Fruit fly (Drosophila melanogaster) Kc167 (cell line): ENCODE measurements around the gene Sidpn.

Experiments
- Myc ChIP-seq: fragments of >200 bp; optimal IDR thresholded peaks from 2 replicates; lab custom pipeline; 2017; ENCODE audit warnings: missing external identifiers
- Sin3A ChIP-seq: fragments of >200 bp; optimal IDR thresholded peaks from 2 replicates; lab custom pipeline; 2018; ENCODE audit warnings: missing external identifiers
- h ChIP-seq: fragments of >200 bp; optimal IDR thresholded peaks from 3 replicates; lab custom pipeline; 2018; ENCODE audit warnings: missing external identifiers
- insv ChIP-seq: fragments of >200 bp; optimal IDR thresholded peaks from 3 replicates; lab custom pipeline; 2018; ENCODE audit warnings: missing external identifiers
- psq ChIP-seq: fragments of >200 bp; optimal IDR thresholded peaks from 2 replicates; lab custom pipeline; 2017; ENCODE audit warnings: missing external identifiers
- ttk ChIP-seq: sonication (Bioruptor generic); optimal IDR thresholded peaks from 2 replicates; lab custom pipeline; 2017; ENCODE audit warnings: missing external identifiers

The Sidpn gene

DNA sequence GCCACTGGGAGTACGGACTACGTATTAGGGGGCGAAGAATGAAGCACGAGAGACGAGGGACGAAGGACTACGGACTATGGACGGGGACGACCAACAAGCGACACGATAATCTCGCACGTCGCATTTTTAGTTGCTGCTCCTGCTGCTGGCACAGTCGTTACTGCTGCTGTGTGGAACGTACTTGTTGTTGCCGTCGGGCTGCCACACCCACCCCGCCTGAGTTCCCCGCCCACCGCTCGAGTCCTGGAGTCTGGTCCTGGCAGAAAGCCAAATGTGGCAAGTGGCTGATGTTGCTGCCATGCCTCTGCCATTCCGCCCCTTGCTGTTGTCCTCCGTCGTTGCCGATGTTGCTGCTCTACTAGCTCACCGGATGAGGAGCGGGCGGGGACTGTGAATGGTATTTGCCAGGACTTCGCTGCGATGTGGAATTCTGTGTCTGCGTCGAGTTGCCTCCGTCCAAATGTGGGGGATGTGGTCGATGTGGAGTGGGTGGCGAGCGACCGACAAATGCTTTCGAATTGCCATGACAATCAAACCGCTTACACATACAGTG lies 14.7 kb upstream of the Sidpn start:
- TF ChIP-seq insv (lab: Kevin White, UChicago) = no peak
- no peak for TF ChIP-seq psq (lab: Kevin White, UChicago)
- TF ChIP-seq ttk (lab: Kevin White, UChicago) = no peak
- no peak for TF ChIP-seq Myc (lab: Kevin White, UChicago)
- no peak for TF ChIP-seq Sin3A (lab: Kevin White, UChicago)
- TF ChIP-seq h (lab: Kevin White, UChicago) = no peak

DNA sequence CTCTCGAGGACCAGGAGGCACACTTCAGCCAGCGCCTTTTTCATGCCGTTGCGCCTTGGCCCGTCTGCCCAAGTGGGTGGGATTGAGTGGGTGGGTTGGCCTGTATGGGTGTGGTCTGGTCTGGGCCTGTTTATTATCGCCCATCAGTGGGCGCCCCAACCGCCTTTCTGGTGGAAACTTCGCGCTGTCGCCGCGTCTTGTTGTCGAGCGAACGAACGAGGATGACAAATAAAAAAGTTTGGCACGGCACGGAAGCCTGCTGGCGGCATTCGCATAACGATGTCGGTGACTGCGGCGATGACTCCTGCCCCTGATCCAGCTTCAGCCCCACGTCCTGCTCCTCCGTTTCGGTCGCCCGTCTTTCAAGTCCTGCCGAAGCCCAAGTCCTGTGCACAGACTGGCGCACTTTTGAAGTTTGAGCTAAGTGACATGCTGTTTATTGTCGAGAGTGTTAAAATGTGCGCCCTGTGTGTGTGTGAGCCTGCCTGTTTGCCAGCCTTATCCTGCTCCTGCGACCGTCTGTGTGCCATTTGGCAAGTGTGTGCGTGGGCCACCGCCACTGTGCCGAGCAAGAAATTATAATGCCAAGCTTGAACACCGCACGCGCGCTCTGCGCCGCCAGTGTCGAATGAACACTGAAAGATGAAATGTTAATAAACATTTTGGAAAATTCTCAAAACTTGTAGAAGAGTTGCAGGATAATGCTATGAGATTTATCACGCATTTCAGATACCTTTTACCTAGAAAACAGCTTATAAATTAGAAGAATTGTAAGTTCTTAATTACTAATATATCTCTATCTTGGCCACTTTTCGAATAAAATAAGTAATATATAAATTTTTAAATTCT lies 13.3 kb upstream of the Sidpn start:
- TF ChIP-seq Sin3A (lab: Kevin White, UChicago) (no peak), ttk (lab: Kevin White, UChicago) (no peak), Myc (lab: Kevin White, UChicago) (no peak), h (lab: Kevin White, UChicago) (no peak), psq (lab: Kevin White, UChicago) (no peak), insv (lab: Kevin White, UChicago) (no peak)

DNA sequence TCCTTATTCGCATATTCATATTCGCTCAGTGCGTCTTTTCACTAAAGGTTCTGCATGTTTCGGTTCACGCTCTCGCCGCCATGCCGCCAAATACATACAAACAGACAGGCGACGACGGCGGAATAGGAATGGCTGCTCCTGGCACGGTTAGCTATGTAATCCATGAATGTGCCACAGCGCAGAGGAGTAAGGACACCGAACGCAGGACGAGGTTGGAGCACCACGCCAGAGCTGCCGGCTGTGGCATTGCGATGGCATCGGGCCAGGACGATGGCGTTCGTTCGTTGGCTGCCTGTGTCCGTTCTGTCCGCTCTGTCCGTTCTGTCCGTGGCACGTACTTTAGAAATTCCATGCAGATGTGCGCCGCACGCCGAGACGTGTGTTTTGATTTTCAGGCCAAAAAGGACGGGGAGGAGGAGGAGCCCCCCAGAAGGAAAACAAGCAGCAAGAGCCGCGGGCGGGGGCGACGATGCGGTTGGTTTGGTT lies 12.6 kb upstream of the Sidpn start:
- no peak for TF ChIP-seq Sin3A (lab: Kevin White, UChicago)
- TF ChIP-seq Myc (lab: Kevin White, UChicago) = no peak
- no peak for TF ChIP-seq insv (lab: Kevin White, UChicago)
- no peak for TF ChIP-seq h (lab: Kevin White, UChicago)
- TF ChIP-seq ttk (lab: Kevin White, UChicago) = no peak
- no peak for TF ChIP-seq psq (lab: Kevin White, UChicago)

DNA sequence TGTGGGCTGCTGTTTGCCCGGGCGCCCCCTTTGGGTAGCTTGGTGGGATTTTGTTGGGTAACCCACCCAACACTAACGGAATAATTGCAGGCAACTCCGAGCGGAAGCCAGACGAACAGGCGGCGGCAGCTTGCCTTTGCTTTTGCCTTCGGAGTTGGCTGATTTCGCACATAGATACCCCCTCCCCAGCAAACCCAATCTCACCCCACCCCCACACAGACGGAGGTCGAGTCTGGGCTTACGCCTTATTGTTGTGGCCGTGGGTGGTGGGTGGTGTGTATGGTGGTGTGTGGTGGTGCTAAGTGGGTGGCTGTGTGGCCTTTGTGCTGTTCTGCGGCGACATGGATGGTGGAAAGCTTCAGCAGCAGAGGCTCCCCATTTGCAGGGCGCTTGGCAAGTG lies 11.9 kb upstream of the Sidpn start:
- no peak for TF ChIP-seq insv (lab: Kevin White, UChicago)
- no peak for TF ChIP-seq psq (lab: Kevin White, UChicago)
- no peak for TF ChIP-seq Sin3A (lab: Kevin White, UChicago)
- TF ChIP-seq Myc (lab: Kevin White, UChicago) = no peak
- no peak for TF ChIP-seq h (lab: Kevin White, UChicago)
- TF ChIP-seq ttk (lab: Kevin White, UChicago) = no peak

DNA sequence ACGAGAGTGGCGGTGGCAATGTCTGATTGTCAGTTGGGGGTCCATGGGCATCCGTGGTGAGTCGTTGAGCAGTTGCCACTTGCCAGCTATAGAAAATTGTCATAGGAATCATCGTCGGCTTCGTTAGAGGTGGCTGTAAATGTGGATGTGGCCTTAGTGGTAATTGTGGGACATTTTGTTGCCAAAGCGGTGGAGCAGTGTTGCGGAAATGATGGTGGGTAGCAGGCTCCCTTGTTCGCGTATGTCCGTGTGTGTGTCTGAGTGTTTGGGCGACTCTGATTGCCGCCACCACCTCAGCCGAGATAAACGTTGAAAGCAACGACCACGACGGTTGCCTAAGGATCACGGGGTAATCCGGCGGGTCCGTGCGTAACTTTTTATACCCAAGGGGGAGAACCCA lies 10.4 kb upstream of the Sidpn start:
- no peak for TF ChIP-seq h (lab: Kevin White, UChicago)
- no peak for TF ChIP-seq Myc (lab: Kevin White, UChicago)
- TF ChIP-seq ttk (lab: Kevin White, UChicago) = no peak
- no peak for TF ChIP-seq Sin3A (lab: Kevin White, UChicago)
- no peak for TF ChIP-seq psq (lab: Kevin White, UChicago)
- TF ChIP-seq insv (lab: Kevin White, UChicago) = no peak

DNA sequence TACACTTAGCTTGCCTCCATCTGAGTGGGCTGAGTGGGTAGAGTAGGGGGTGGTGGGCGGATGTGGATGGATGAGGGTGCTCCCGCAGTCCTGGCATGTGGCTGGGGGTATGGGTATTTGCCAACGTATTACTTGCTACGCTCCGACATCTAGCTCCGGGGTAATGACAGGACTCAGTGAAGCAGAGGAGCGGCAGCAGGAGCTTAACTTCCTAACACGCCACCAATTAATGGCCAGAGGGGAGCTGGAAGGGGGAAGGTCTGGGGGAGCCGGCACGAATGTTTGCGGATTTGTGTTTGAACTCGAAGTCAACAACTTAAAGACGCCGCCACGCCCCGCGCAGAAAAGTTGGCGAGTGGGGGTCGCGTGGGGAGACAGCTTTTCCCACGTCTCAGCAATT lies 9.2 kb upstream of the Sidpn start:
- TF ChIP-seq insv (lab: Kevin White, UChicago) = no peak

DNA sequence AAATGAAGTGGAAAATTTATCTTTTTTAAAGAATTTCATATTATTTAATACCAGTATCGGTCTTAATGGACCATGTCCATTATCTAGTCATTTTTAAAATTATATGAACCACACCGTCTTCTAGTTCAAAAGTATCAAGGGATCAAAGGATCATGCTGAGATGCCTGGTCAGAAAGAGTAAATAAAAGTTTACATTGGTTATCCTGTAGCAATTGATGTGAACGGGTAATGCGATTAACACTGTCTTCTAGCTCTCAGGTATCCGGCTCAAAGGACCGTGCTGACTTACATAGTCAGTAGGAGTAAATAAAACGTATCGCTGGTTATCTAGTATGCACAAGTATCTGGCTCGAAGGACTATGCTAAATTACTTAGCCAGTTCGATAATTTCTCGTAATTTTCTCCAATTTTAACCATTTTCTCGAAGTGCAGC lies 8.3 kb upstream of the Sidpn start:
- TF ChIP-seq insv (lab: Kevin White, UChicago) (no peak), ttk (lab: Kevin White, UChicago) (no peak), h (lab: Kevin White, UChicago) (no peak), psq (lab: Kevin White, UChicago) (no peak), Myc (lab: Kevin White, UChicago) (no peak), Sin3A (lab: Kevin White, UChicago) (no peak)

DNA sequence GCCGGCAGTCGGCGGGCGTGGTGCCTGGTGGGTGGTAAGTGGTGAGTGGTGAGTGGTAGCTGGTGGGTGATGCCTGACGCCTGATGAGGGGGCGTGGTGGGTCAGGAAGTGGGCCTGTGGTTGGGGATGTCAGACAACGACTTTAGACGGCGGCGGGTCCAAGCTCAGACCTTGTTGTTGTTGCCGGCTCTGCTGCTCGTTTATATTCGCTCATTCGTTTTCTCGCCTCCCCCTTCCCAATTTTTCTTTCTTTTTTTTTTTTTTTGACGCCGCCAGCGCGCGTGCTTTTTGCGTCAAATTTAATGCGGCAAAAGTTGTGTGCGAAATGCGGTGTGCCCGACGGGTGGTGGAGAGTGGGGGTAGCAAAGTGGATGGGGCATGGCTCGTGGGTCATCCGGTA lies 7.9 kb upstream of the Sidpn start:
- TF ChIP-seq Myc (lab: Kevin White, UChicago) = no peak
- TF ChIP-seq Sin3A (lab: Kevin White, UChicago) = no peak
- TF ChIP-seq psq (lab: Kevin White, UChicago) = no peak
- no peak for TF ChIP-seq ttk (lab: Kevin White, UChicago)

DNA sequence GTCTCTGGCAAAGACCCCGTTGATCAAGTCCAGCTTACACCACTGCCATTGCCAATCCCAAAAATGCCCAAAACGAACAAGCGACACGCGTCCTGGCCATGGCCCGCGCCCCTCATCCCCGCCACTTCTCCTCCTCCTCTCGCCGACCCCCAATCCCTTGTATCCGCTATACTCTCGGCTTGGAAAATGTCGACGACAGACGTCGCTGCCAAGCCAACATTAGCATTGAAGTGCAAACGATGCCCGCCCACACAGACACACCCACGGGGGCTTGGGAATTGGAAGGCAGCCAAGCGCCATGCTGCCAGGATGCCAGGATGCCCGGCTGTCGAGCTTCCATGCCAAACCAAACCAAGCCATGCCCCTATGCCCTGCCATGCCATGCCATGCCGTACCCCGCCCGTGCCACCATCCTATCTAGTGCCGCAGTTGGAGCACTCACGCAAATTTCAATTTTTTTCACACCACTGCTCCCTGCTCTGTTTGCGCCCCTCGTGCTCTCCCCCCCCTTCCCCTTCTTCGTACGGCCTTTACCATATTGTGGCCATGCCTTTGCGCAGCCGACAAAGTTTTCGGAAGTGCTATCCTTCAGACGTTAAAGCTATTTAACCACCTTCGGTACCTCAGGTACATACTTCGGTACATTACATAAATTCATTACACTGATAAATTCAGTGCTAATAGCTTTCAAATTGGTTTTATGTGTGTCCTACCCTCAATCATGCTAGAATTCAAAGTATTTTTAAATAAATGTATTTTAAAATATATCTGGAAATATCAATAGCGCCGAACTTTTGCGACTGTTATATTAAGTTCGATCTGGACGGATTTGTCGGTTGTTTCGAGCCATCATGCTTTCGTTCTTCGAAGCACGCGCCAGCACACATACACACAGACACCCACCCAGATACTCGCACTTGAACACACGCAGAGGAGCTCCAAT lies 6.0 kb upstream of the Sidpn start:
- no peak for TF ChIP-seq h (lab: Kevin White, UChicago)
- no peak for TF ChIP-seq ttk (lab: Kevin White, UChicago)
- no peak for TF ChIP-seq Myc (lab: Kevin White, UChicago)
- TF ChIP-seq Sin3A (lab: Kevin White, UChicago) = no peak
- no peak for TF ChIP-seq insv (lab: Kevin White, UChicago)
- no peak for TF ChIP-seq psq (lab: Kevin White, UChicago)

DNA sequence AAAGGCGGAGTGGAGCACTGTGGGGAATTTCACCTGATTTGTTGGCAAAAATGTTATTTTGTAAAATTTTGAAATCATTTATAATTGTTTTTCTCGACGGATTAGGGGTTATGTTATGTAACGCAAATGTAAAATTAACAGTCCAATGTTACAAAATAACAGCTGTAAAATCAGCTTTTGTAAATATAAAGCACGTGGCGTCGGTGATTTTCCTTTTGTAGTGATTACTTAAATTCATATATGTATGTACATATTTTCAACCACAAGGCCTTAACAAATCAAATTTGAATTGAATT lies 5.3 kb upstream of the Sidpn start, which contains the start of gene CG15172:
CG15172 (plus strand) TSS at position 197 of the 296 bp plus-strand sequence.
- no peak for TF ChIP-seq ttk (lab: Kevin White, UChicago)
- no peak for TF ChIP-seq Sin3A (lab: Kevin White, UChicago)
- no peak for TF ChIP-seq Myc (lab: Kevin White, UChicago)
- TF ChIP-seq h (lab: Kevin White, UChicago) = no peak
- TF ChIP-seq psq (lab: Kevin White, UChicago) = no peak
- TF ChIP-seq insv (lab: Kevin White, UChicago) = no peak
